Worm (Caenorhabditis elegans): ENCODE data around the gene tbg-1.
A peak's percentile ranks its signal among the peaks of the same experiment; 100 is the strongest.

The tbg-1 gene

ce11 chrIII:9646440-9647021 lies 17.6 kb upstream of the tbg-1 start:
- TF ChIP-seq unc-62 (GFP tag; optimal IDR thresholded peaks at IDR 0.05 in 1 of 2) = peak in 1 of 2 experiments; percentile 93
- no peak for TF ChIP-seq unc-62 (tag; optimal IDR thresholded peaks at IDR 0.05)
- TF ChIP-seq aha-1 (tag) = peak; percentile 23
- TF ChIP-seq nhr-41 (GFP tag; IDR thresholded peaks at IDR 0.05) = no peak
- peak in 1 of 2 experiments; percentile 19 for TF ChIP-seq mdl-1 (tag; optimal IDR thresholded peaks at IDR 0.05)
- TF ChIP-seq nhr-28 (tag; optimal IDR thresholded peaks at IDR 0.05) = peak; percentile 53
- TF ChIP-seq zag-1 (tag; optimal IDR thresholded peaks at IDR 0.05) = no peak
- TF ChIP-seq hlh-30 (tag; optimal IDR thresholded peaks at IDR 0.05; ENCODE audit: insufficient read depth) = peak; percentile 43
- TF ChIP-seq dmd-8 (GFP tag; IDR thresholded peaks at IDR 0.05) = no peak
- no peak for TF ChIP-seq tra-1 (GFP tag; IDR thresholded peaks at IDR 0.05)
- peak; percentile 34 for TF ChIP-seq mxl-3 (GFP tag; optimal IDR thresholded peaks at IDR 0.05)
- no peak for TF ChIP-seq pha-4 (GFP tag; IDR thresholded peaks at IDR 0.05)
- TF ChIP-seq pha-4 (tag; optimal IDR thresholded peaks at IDR 0.05) = no peak
- peak; percentile 21 for TF ChIP-seq hlh-11 (tag; optimal IDR thresholded peaks at IDR 0.05)

ce11 chrIII:9645099-9645498 lies 16.1 kb upstream of the tbg-1 start:
- peak; percentile 4 for TF ChIP-seq nhr-28 (tag; optimal IDR thresholded peaks at IDR 0.05)
- TF ChIP-seq ztf-11 (tag; optimal IDR thresholded peaks at IDR 0.05) = no peak

- TF ChIP-seq fkh-10 (GFP tag; optimal IDR thresholded peaks at IDR 0.05) (no peak), nhr-48 (tag; optimal IDR thresholded peaks at IDR 0.05) (peak; percentile 29)
Observed at ce11 chrIII:9642110-9642509, 13.2 kb upstream of the tbg-1 start.

- TF ChIP-seq nhr-111 (GFP tag; optimal IDR thresholded peaks at IDR 0.05) (no peak), aha-1 (tag) (peak; percentile 13), set-16 (GFP tag; IDR thresholded peaks at IDR 0.05) (peak; percentile 85)
Observed at ce11 chrIII:9639281-9640050, 10.5 kb upstream of the tbg-1 start.

ce11 chrIII:9638159-9638754 lies 9.3 kb upstream of the tbg-1 start:
- TF ChIP-seq tag-97 (GFP tag; IDR thresholded peaks at IDR 0.05) (no peak), unc-62 (GFP tag; optimal IDR thresholded peaks at IDR 0.05 in 1 of 2) (peak in 1 of 2 experiments; percentile 82), unc-62 (tag; optimal IDR thresholded peaks at IDR 0.05) (no peak), dpl-1 (GFP tag; optimal IDR thresholded peaks at IDR 0.05) (no peak), lim-7 (GFP tag; IDR thresholded peaks at IDR 0.05) (no peak), mxl-3 (GFP tag; optimal IDR thresholded peaks at IDR 0.05) (peak; percentile 72), lsy-2 (tag; optimal IDR thresholded peaks at IDR 0.05) (no peak), gei-8 (GFP tag; optimal IDR thresholded peaks at IDR 0.05) (no peak), T20F7.1 (GFP tag; optimal IDR thresholded peaks at IDR 0.05) (no peak), zip-11 (GFP tag; IDR thresholded peaks at IDR 0.05) (no peak), nhr-10 (tag; optimal IDR thresholded peaks at IDR 0.05) (no peak), T26A8.4 (GFP tag; IDR thresholded peaks at IDR 0.05) (no peak), unc-130 (GFP tag; optimal IDR thresholded peaks at IDR 0.05) (no peak), set-16 (GFP tag; IDR thresholded peaks at IDR 0.05) (no peak), dmd-8 (GFP tag; IDR thresholded peaks at IDR 0.05) (no peak), pqm-1 (tag; optimal IDR thresholded peaks at IDR 0.05) (peak; percentile 99), nhr-11 (tag; optimal IDR thresholded peaks at IDR 0.05) (no peak), aly-2 (tag; optimal IDR thresholded peaks at IDR 0.05) (no peak), egl-43 (GFP tag; IDR thresholded peaks at IDR 0.05) (no peak), mdl-1 (tag; optimal IDR thresholded peaks at IDR 0.05) (no peak), dmd-9 (GFP tag; IDR thresholded peaks at IDR 0.05) (no peak), pha-4 (GFP tag; IDR thresholded peaks at IDR 0.05) (no peak), pha-4 (tag; optimal IDR thresholded peaks at IDR 0.05) (no peak), daf-16 (GFP tag; optimal IDR thresholded peaks at IDR 0.05) (no peak), daf-16 (tag; optimal IDR thresholded peaks at IDR 0.05) (peak; percentile 49), php-3 (GFP tag; IDR thresholded peaks at IDR 0.05) (no peak), nhr-237 (tag; optimal IDR thresholded peaks at IDR 0.05) (no peak), dmd-6 (GFP tag; IDR thresholded peaks at IDR 0.05) (peak; percentile 72), dve-1 (tag; optimal IDR thresholded peaks at IDR 0.05; ENCODE audit: insufficient read depth) (peak; percentile 65), ceh-28 (tag; optimal IDR thresholded peaks at IDR 0.05) (no peak), F10B5.3 (tag; optimal IDR thresholded peaks at IDR 0.05) (no peak)
